Worm (Caenorhabditis elegans): ENCODE data around the gene cyp-33E2.

Gene cyp-33E2

ce11 chrIV:8644432-8644831, 32.3 kb downstream of the cyp-33E2 start, which contains the start of gene C49C8.3:
Gene C49C8.3, plus strand, starts transcription at chrIV:8644732.
- TF ChIP-seq nhr-12 (tag; optimal IDR thresholded peaks at IDR 0.05) (no peak), unc-39 (tag; optimal IDR thresholded peaks at IDR 0.05) (no peak), ces-1 (GFP tag; optimal IDR thresholded peaks at IDR 0.05) (no peak), nhr-2 (tag; optimal IDR thresholded peaks at IDR 0.05) (no peak), elt-3 (tag; optimal IDR thresholded peaks at IDR 0.05) (no peak), ztf-11 (tag; optimal IDR thresholded peaks at IDR 0.05) (no peak)

- TF ChIP-seq elt-1 (tag; optimal IDR thresholded peaks at IDR 0.05; ENCODE audit: borderline replicate concordance, insufficient read depth) (no peak), bed-3 (GFP tag; optimal IDR thresholded peaks at IDR 0.05) (no peak), sptf-1 (tag; optimal IDR thresholded peaks at IDR 0.05) (no peak), elt-3 (tag; optimal IDR thresholded peaks at IDR 0.05) (no peak), nhr-76 (tag; optimal IDR thresholded peaks at IDR 0.05) (no peak), lin-13 (tag; optimal IDR thresholded peaks at IDR 0.05) (no peak), mab-5 (tag; optimal IDR thresholded peaks at IDR 0.05) (no peak), tbx-8 (GFP tag; optimal IDR thresholded peaks at IDR 0.05) (no peak), nhr-2 (tag; optimal IDR thresholded peaks at IDR 0.05) (no peak), pha-4 (tag; optimal IDR thresholded peaks at IDR 0.05) (no peak), ham-2 (GFP tag; optimal IDR thresholded peaks at IDR 0.05) (no peak)
These were observed 36.4 kb downstream of the cyp-33E2 start, which contains the start of gene cyp-33E1 for ce11 chrIV:8648502-8648901. Gene cyp-33E1, minus strand, starts transcription at chrIV:8648602.

DNA sequence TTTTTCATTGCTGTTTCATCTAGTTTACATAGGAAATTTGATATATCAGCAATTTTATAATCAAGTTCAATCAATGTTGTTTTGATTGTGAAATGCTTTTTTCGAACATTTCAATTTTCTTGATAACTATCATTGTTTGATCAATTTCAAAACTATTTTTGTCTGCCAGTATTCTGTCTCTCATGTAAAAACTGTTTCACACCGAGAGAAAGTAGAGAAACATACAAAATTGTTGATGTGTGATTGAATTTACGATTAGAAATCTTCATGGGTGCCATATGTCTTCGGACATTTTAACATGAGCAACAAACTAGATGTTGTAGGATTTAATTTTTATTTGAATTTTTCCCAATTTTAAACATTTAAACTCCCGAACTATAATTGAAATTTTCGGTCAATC, 38.6 kb downstream of the cyp-33E2 start, which contains the start of gene C49C8.2:
C49C8.2 (plus strand) TSS at position 393 of the 400 bp plus-strand sequence.
- no peak for TF ChIP-seq unc-39 (tag; optimal IDR thresholded peaks at IDR 0.05)
- no peak for TF ChIP-seq ceh-83 (GFP tag; optimal IDR thresholded peaks at IDR 0.05)
- TF ChIP-seq nhr-76 (tag; optimal IDR thresholded peaks at IDR 0.05), result no peak
- TF ChIP-seq zip-8 (tag; optimal IDR thresholded peaks at IDR 0.05), result no peak
- no peak for TF ChIP-seq mls-2 (tag; optimal IDR thresholded peaks at IDR 0.05)
- no peak for TF ChIP-seq snpc-4 (tag; optimal IDR thresholded peaks at IDR 0.05)
- no peak for TF ChIP-seq ztf-11 (tag; optimal IDR thresholded peaks at IDR 0.05)
- TF ChIP-seq ceh-39 (tag; optimal IDR thresholded peaks at IDR 0.05), result no peak
- TF ChIP-seq ham-2 (GFP tag; optimal IDR thresholded peaks at IDR 0.05), result no peak
- TF ChIP-seq bed-3 (GFP tag; optimal IDR thresholded peaks at IDR 0.05), result no peak

DNA sequence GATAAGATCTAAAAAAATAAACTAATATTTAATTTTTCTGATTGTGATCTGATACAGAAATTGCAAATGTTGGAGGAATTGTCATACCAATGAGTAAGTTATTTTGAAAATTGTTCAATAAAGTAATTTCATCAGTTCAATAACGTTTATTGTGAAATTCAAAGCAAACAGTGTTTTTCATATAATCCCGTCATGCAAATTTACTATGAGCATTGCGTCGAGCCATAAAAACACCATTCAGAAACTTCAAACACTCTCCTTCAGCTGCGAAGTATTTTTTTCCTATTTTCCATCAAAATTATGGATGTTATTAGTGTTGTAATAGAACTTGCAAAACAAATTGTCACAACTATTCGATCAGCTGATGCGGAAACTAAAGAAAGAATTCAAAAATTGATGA, 39.7 kb downstream of the cyp-33E2 start, which contains the start of gene C49C8.8:
C49C8.8 (plus strand) TSS at position 301 of the 400 bp plus-strand sequence.
- TF ChIP-seq ceh-39 (tag; optimal IDR thresholded peaks at IDR 0.05), result no peak
- no peak for TF ChIP-seq sptf-1 (tag; optimal IDR thresholded peaks at IDR 0.05)
- TF ChIP-seq nhr-76 (tag; optimal IDR thresholded peaks at IDR 0.05), result no peak
- no peak for TF ChIP-seq ceh-83 (GFP tag; optimal IDR thresholded peaks at IDR 0.05)
- TF ChIP-seq sem-2 (GFP tag; optimal IDR thresholded peaks at IDR 0.05), result no peak
- no peak for TF ChIP-seq nhr-2 (tag; optimal IDR thresholded peaks at IDR 0.05)
- TF ChIP-seq unc-120 (tag; optimal IDR thresholded peaks at IDR 0.05; ENCODE audit: poor library complexity, severe bottlenecking), result no peak
- TF ChIP-seq lin-13 (tag; optimal IDR thresholded peaks at IDR 0.05), result no peak
- no peak for TF ChIP-seq M03D4.4 (tag; optimal IDR thresholded peaks at IDR 0.05)
- no peak for TF ChIP-seq drap-1 (GFP tag; optimal IDR thresholded peaks at IDR 0.05)
- no peak for TF ChIP-seq elt-3 (tag; optimal IDR thresholded peaks at IDR 0.05)
- no peak for TF ChIP-seq blmp-1 (tag; optimal IDR thresholded peaks at IDR 0.05)
- no peak for TF ChIP-seq cnd-1 (tag; optimal IDR thresholded peaks at IDR 0.05)
- no peak for TF ChIP-seq mep-1 (tag; optimal IDR thresholded peaks at IDR 0.05)
- no peak for TF ChIP-seq ham-2 (GFP tag; optimal IDR thresholded peaks at IDR 0.05)
- no peak for TF ChIP-seq snpc-4 (tag; optimal IDR thresholded peaks at IDR 0.05)

ce11 chrIV:8653592-8653991, 41.5 kb downstream of the cyp-33E2 start, which contains the start of gene C49C8.5:
Gene C49C8.5, minus strand, starts transcription at chrIV:8653664.
- TF ChIP-seq zip-8 (tag; optimal IDR thresholded peaks at IDR 0.05), result no peak
- no peak for TF ChIP-seq nhr-76 (tag; optimal IDR thresholded peaks at IDR 0.05)

DNA sequence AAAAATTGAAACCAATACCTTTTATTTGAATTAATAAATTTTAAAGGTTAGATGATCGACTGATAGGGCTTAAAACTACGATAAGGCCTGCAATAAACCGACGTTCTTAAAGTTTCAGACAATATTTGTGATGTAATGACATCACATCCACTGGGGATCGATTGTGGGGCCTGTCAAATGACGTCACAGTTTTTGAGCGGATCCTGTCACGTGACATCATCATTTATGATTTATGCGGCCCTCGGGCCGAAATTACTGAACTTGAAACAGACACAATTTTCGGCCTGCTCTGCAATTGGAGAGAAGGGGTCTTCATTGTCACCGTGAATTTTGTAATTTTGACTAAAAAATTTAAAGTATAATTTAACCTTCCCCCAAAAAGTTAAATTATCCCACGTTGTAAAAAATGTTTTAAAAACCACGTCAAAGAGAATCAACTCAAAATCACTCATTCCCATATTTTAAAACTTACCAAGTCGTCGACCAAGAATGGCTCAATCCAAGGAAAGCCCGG, 42.0 kb downstream of the cyp-33E2 start, which contains the start of gene C49C8.1:
C49C8.1 (plus strand) TSS at position 464 of the 514 bp plus-strand sequence.
- TF ChIP-seq zip-8 (tag; optimal IDR thresholded peaks at IDR 0.05) (peak; percentile 92), blmp-1 (tag; optimal IDR thresholded peaks at IDR 0.05) (no peak)
